Fruit fly (Drosophila melanogaster) S2 (cell line): ENCODE data around the gene sba.
A peak's percentile ranks its signal among the peaks of the same experiment; 100 is the strongest.

Experiments
- CG8478 ChIP-seq: fragments of >200 bp; optimal IDR thresholded peaks from 2 replicates; lab custom pipeline; 2018
- CTCF ChIP-seq, 2 experiments: fragments of >200 bp; optimal IDR thresholded peaks; 2 replicates each; lab custom pipeline; 2018

The sba gene

DNA sequence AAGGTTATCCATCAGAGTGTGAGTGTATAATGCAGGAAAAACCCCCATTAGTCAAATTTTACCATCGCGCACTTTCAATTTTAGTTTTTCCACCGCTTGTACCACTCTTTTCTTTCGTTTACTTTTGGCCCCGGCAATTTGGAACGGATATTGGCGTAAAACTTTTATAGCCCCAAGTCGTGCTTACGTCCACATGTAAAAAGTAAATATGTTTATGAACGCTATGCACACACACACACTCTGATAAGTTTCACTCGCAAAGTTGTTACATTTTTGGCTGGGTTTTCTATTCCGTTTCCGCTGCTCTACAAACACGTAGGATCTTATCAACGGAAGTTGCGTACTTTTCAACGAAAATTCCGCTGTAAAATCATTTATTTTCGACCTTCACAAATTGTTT, 46.1 kb downstream of the sba start:
- TF ChIP-seq CG8478 (lab: Kevin White, UChicago), result no peak
- no peak for TF ChIP-seq CTCF (optimal IDR thresholded peaks at IDR 0.05; lab: Kevin White, UChicago)

DNA sequence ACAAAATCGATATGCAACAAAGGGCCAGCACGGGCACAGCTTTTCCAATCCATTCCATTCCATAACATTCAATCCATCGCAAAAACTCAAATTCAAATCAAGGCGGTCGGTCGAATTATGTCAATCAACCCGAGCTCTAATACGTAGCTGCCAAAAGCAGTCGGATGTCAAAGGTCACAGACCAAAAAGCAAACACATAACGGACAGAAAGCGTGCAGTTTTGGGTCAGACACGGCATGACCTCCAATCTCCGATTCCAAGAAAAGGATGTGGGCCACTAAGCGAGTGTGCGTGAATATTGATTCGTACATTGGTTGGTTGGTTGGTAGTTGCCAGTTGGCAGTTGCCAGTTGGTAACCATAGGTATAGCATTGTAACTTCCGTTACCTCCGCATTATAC, 48.0 kb downstream of the sba start:
- TF ChIP-seq CTCF (optimal IDR thresholded peaks at IDR 0.05; lab: Kevin White, UChicago) (no peak), CG8478 (lab: Kevin White, UChicago) (no peak)

DNA sequence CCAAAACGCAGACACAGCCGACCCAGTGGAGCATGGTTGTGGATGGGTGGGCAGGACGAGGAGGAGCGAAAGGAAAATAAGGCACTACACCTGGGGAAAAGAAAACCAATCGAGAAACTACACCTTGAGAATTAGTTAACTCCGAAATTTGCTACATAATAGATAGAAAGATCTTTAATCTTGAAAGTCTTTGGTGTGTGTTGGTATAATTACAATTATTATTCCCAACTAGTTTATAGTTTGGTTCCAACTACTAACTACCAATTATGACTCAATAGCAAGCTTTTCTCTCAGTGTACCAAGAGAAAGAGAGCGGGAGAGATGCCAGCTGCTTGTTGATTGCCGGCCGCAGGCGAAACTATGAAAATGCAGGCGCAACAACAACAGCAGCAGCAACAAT, 48.6 kb downstream of the sba start:
- TF ChIP-seq CG8478 (lab: Kevin White, UChicago) (no peak), CTCF (optimal IDR thresholded peaks at IDR 0.05; lab: Kevin White, UChicago) (no peak)

- TF ChIP-seq CG8478 (lab: Kevin White, UChicago), result no peak
- no peak for TF ChIP-seq CTCF (optimal IDR thresholded peaks at IDR 0.05; lab: Kevin White, UChicago)
Measured at dm6 chr3R:23872606-23873192, 50.1 kb downstream of the sba start.

DNA sequence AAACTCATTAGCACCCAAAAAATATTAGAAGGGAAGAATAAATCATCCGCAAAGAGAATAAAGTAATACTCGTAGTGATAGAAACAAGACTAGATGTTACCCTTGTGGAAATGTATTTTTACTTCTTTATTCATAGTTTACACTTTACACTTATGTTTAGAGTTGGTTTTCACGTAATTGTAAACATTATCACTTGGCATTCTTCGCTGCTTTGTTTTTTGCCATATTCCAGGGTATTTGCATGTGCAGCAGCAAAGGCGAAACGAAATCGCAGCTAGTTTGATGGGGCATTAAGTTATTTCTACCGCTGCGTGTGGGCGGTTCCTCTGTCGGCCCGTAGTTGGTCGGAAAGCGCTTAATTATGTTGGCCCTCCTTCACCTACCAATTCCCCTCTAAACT, 51.1 kb downstream of the sba start:
- TF ChIP-seq CG8478 (lab: Kevin White, UChicago), result no peak
- no peak for TF ChIP-seq CTCF (optimal IDR thresholded peaks at IDR 0.05; lab: Kevin White, UChicago)

- TF ChIP-seq CTCF (optimal IDR thresholded peaks at IDR 0.05; lab: Kevin White, UChicago), result no peak
- TF ChIP-seq CG8478 (lab: Kevin White, UChicago), result no peak
Measured at dm6 chr3R:23869965-23870364, 52.8 kb downstream of the sba start.

- TF ChIP-seq CG8478 (lab: Kevin White, UChicago) (no peak), CTCF (optimal IDR thresholded peaks at IDR 0.05; lab: Kevin White, UChicago) (no peak)
Measured at dm6 chr3R:23869203-23869892, 53.4 kb downstream of the sba start.

DNA sequence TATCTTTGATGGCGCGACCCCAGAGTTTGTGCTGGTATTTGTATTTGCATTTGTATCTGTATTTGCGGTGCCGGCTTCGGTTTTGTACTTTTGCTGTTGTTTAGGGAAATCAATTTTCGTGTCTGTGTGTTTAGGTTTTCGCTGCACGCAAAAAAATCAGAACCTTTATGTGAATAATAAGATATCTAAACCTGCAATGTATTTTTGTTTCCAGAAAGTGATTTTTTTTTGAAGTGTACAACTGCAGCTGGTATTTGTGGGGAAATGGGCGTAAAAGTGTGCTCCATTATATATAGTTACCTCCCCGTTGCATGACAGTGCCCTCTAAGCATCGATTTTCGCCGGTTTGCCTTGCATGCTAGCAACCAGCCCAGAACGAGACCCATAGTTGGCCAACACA, 54.9 kb downstream of the sba start:
- TF ChIP-seq CTCF (optimal IDR thresholded peaks at IDR 0.05; lab: Kevin White, UChicago) (no peak), CG8478 (lab: Kevin White, UChicago) (no peak)

DNA sequence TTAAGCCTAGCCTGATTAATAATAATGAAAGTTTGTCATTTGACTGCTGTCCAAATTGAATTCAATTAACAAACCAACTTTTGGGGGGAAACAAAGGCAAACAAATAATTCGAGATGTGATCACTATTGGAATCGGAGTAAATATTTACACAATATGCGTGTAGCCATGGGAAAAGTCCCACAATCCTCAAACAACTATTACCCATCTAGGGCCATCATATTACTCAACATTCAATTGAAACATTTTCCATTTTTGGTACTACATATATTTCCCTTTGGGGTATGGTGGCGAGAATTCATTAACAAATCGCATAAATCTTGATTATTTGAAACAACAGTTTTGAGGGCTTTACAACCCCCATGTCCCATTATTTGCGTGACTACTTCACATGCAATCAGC, 55.6 kb downstream of the sba start:
- no peak for TF ChIP-seq CTCF (optimal IDR thresholded peaks at IDR 0.05; lab: Kevin White, UChicago)
- TF ChIP-seq CG8478 (lab: Kevin White, UChicago), result no peak

dm6 chr3R:23859365-23859804, 63.4 kb downstream of the sba start:
- TF ChIP-seq CTCF (optimal IDR thresholded peaks at IDR 0.05; lab: Kevin White, UChicago), result peak in 1 of 2 experiments; percentile 26

- TF ChIP-seq CG8478 (lab: Kevin White, UChicago) (no peak), CTCF (optimal IDR thresholded peaks at IDR 0.05; lab: Kevin White, UChicago) (no peak)
Measured at dm6 chr3R:23849599-23849998, 73.2 kb downstream of the sba start.

DNA sequence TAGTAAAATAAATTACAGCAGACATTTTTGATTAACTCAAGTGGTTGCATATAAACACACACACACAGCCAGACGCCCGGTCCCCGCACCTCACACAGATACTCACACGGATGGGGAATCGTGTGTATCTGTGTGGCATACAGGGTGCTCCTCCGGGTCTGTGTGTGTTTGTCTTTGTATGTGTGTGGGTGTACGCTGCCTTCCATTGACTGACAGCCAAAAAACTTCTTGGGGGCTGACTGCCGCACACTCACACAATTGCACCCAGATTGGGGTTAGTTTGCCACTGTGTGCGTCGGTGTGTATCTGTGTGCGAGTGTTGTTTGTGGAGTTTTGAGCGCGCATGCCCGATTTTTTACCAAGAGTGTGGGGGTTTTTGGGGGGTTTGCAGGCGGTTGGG, 76.7 kb downstream of the sba start:
- no peak for TF ChIP-seq CTCF (optimal IDR thresholded peaks at IDR 0.05; lab: Kevin White, UChicago)
- TF ChIP-seq CG8478 (lab: Kevin White, UChicago), result no peak
